Worm (Caenorhabditis elegans) whole organism, midembryonic: Measurements from ENCODE around the gene F38B6.6.

Experiments used
- T22C8.4 ChIP-seq: fragments of 200-800 bp; sonication (Bioruptor generic); IDR thresholded peaks from 2 replicates; pipeline ENCODE4 v1.3.6; 2022; ENCODE audit warnings: missing genetic modification characterization, missing compliant biosample characterization
- cog-1 ChIP-seq: sonication (generic microtip); optimal IDR thresholded peaks from 2 replicates; lab custom pipeline; 2016; ENCODE audit warnings: missing genetic modification characterization, missing compliant biosample characterization
- flt-1 ChIP-seq: fragments of 200-800 bp; sonication (Bioruptor generic); IDR thresholded peaks from 2 replicates; pipeline ENCODE4 v1.3.6; 2022; ENCODE audit warnings: missing genetic modification characterization, missing compliant biosample characterization
- klf-2 ChIP-seq: fragments of 200-800 bp; sonication (Bioruptor generic); conservative IDR thresholded peaks from 2 replicates; pipeline ENCODE4 v1.3.6; 2022; ENCODE audit warnings: missing genetic modification reagents, missing genetic modification characterization, missing compliant biosample characterization
- med-1 ChIP-seq: sonication (generic microtip); optimal IDR thresholded peaks from 2 replicates; lab custom pipeline; 2017; ENCODE audit warnings: missing genetic modification characterization, mild to moderate bottlenecking, missing compliant biosample characterization, antibody characterized with exemption, missing genetic modification reagents; ENCODE audit not compliant: insufficient read depth
- ref-1 ChIP-seq: fragments of 200-800 bp; sonication (Bioruptor generic); conservative IDR thresholded peaks from 2 replicates; pipeline ENCODE4 v1.3.6; 2022; ENCODE audit warnings: missing genetic modification reagents, missing genetic modification characterization, missing compliant biosample characterization
- tab-1 ChIP-seq: fragments of 200-800 bp; sonication (Bioruptor generic); IDR thresholded peaks from 2 replicates; pipeline ENCODE4 v1.3.6; 2022; ENCODE audit warnings: missing genetic modification characterization, missing compliant biosample characterization
- ztf-23 ChIP-seq: fragments of 200-800 bp; sonication (Bioruptor generic); IDR thresholded peaks from 2 replicates; pipeline ENCODE4 v1.3.6; 2022; ENCODE audit warnings: missing genetic modification reagents, missing genetic modification characterization, missing compliant biosample characterization
- ztf-29 ChIP-seq: fragments of 200-800 bp; sonication (Bioruptor generic); IDR thresholded peaks from 2 replicates; pipeline ENCODE4 v1.3.6; 2022; ENCODE audit warnings: missing genetic modification reagents, missing genetic modification characterization, missing compliant biosample characterization

- TF ChIP-seq flt-1 (GFP tag; lab: Robert Waterston, UW) (no peak), klf-2 (GFP tag; lab: Robert Waterston, UW) (no peak), ref-1 (GFP tag; lab: Robert Waterston, UW) (no peak), ztf-29 (GFP tag; lab: Robert Waterston, UW) (no peak), med-1 (GFP tag; lab: Kevin White, UChicago) (no peak), T22C8.4 (GFP tag; lab: Robert Waterston, UW) (no peak), cog-1 (tag; lab: Kevin White, UChicago) (no peak), tab-1 (GFP tag; lab: Robert Waterston, UW) (no peak), ztf-23 (GFP tag; lab: Robert Waterston, UW) (no peak)
These were observed 49.2 kb downstream of the F38B6.6 start, which contains the start of gene nhr-120 for ce11 chrX:6640570-6641199.
